Fruit fly (Drosophila melanogaster): ENCODE measurements around the gene ND-15.

The ND-15 gene

dm6 chr2L:94639-95059, 19.9 kb upstream of the ND-15 start, which contains the start of gene Zir (continued):
- TF ChIP-seq CG4707 (GFP tag; optimal IDR thresholded peaks at IDR 0.05) (no peak), h (optimal IDR thresholded peaks at IDR 0.05) (no peak), CG31441 (GFP tag; IDR thresholded peaks at IDR 0.05) (no peak), Dll (GFP tag; IDR thresholded peaks at IDR 0.05; ENCODE audit: partially characterized antibody) (peak; percentile 66; the same call in 2 of the 4 replicates), Meics (GFP tag; optimal IDR thresholded peaks at IDR 0.05) (no peak), CG7271 (tag; optimal IDR thresholded peaks at IDR 0.05) (no peak), Dip2 (GFP tag; IDR thresholded peaks at IDR 0.05) (no peak), CG6791 (GFP tag; IDR thresholded peaks at IDR 0.05; ENCODE audit: partially characterized antibody) (peak; percentile 58; the same call in 2 of the 3 replicates), Dip3 (GFP tag; optimal IDR thresholded peaks at IDR 0.05) (no peak), CG10462 (GFP tag; optimal IDR thresholded peaks at IDR 0.05) (no peak), ac (GFP tag; optimal IDR thresholded peaks at IDR 0.05) (no peak), CG3847 (GFP tag; IDR thresholded peaks at IDR 0.05) (no peak), sna (GFP tag; IDR thresholded peaks at IDR 0.05; ENCODE audit: partially characterized antibody) (no peak), CG11093 (GFP tag; IDR thresholded peaks at IDR 0.05) (no peak), fd96Cb (tag; optimal IDR thresholded peaks at IDR 0.05) (no peak), tio (GFP tag; optimal IDR thresholded peaks at IDR 0.05) (no peak), HmgD (GFP tag; optimal IDR thresholded peaks at IDR 0.05) (no peak), inv (GFP tag; IDR thresholded peaks at IDR 0.05; ENCODE audit: partially characterized antibody) (peak; percentile 61), CG7357 (GFP tag; IDR thresholded peaks at IDR 0.05) (no peak), abd-A (tag; optimal IDR thresholded peaks at IDR 0.05) (no peak), gro (GFP tag; optimal IDR thresholded peaks at IDR 0.05) (no peak), Hr51 (GFP tag; optimal IDR thresholded peaks at IDR 0.05) (no peak), nmo (GFP tag; optimal IDR thresholded peaks at IDR 0.05) (no peak), gce (GFP tag; IDR thresholded peaks at IDR 0.05) (no peak), prd (optimal IDR thresholded peaks at IDR 0.05) (no peak), prd (GFP tag; IDR thresholded peaks at IDR 0.05) (no peak), CG5180 (GFP tag; optimal IDR thresholded peaks at IDR 0.05) (no peak), CG12769 (tag; optimal IDR thresholded peaks at IDR 0.05) (no peak), HLH4C (GFP tag; IDR thresholded peaks at IDR 0.05; ENCODE audit: partially characterized antibody) (peak; percentile 73), bsh (GFP tag; optimal IDR thresholded peaks at IDR 0.05) (no peak), Side (GFP tag; optimal IDR thresholded peaks at IDR 0.05) (no peak), Lim3 (GFP tag; IDR thresholded peaks at IDR 0.05) (no peak), br (optimal IDR thresholded peaks at IDR 0.05) (no peak), CG8388 (GFP tag; optimal IDR thresholded peaks at IDR 0.05) (no peak), hkb (optimal IDR thresholded peaks at IDR 0.05) (no peak), hkb (GFP tag; IDR thresholded peaks at IDR 0.05) (no peak), Hmr (GFP tag; optimal IDR thresholded peaks at IDR 0.05) (no peak), CG13894 (tag; optimal IDR thresholded peaks at IDR 0.05) (no peak)

dm6 chr2L:102161-102761, 12.3 kb upstream of the ND-15 start, which contains the start of gene Creld:
Creld (plus strand) TSS chr2L:102380.
- TF ChIP-seq CG14860 (GFP tag; IDR thresholded peaks at IDR 0.05; ENCODE audit: partially characterized antibody): peak; percentile 100
- TF ChIP-seq ATbp (GFP tag; optimal IDR thresholded peaks at IDR 0.05): no peak
- TF ChIP-seq gce (GFP tag; IDR thresholded peaks at IDR 0.05): no peak
- TF ChIP-seq tio (GFP tag; optimal IDR thresholded peaks at IDR 0.05): no peak
- TF ChIP-seq Xrp1 (GFP tag; IDR thresholded peaks at IDR 0.05): no peak
- no peak for TF ChIP-seq dati (GFP tag; IDR thresholded peaks at IDR 0.05)
- no peak for TF ChIP-seq CG32767 (GFP tag; IDR thresholded peaks at IDR 0.05)
- TF ChIP-seq Atf-2 (GFP tag; optimal IDR thresholded peaks at IDR 0.05): peak; percentile 0
- TF ChIP-seq dpn (GFP tag; optimal IDR thresholded peaks at IDR 0.05): no peak
- TF ChIP-seq Elba2 (GFP tag; optimal IDR thresholded peaks at IDR 0.05): no peak
- peak; percentile 45 for TF ChIP-seq CG17186 (GFP tag; optimal IDR thresholded peaks at IDR 0.05)
- TF ChIP-seq H15 (GFP tag; IDR thresholded peaks at IDR 0.05): no peak
- TF ChIP-seq crc (GFP tag; optimal IDR thresholded peaks at IDR 0.05): no peak
- no peak for TF ChIP-seq nerfin-1 (tag; optimal IDR thresholded peaks at IDR 0.05)
- TF ChIP-seq CG1792 (GFP tag; optimal IDR thresholded peaks at IDR 0.05): peak; percentile 10
- TF ChIP-seq Myb (GFP tag; optimal IDR thresholded peaks at IDR 0.05): peak; percentile 90
- no peak for TF ChIP-seq Hmr (GFP tag; optimal IDR thresholded peaks at IDR 0.05)
- TF ChIP-seq Antp (GFP tag; optimal IDR thresholded peaks at IDR 0.05): no peak
